Fruit fly (Drosophila melanogaster): Measurements from ENCODE around the gene lectin-37Db.

lectin-37Db gene

dm6 chr2L:19418872-19419271 lies at the start of gene lectin-37Db:
Gene lectin-37Db, plus strand, starts transcription at chr2L:19419075.
- no peak for TF ChIP-seq noc (tag; optimal IDR thresholded peaks at IDR 0.05)

- no peak for TF ChIP-seq noc (tag; optimal IDR thresholded peaks at IDR 0.05)
Observed at dm6 chr2L:19370046-19370445, 48.8 kb upstream of the lectin-37Db start, which contains the start of gene CG17349. Gene CG17349, plus strand, starts transcription at chr2L:19370445.

dm6 chr2L:19373809-19374208 lies 45.1 kb upstream of the lectin-37Db start:
- no peak for TF ChIP-seq noc (tag; optimal IDR thresholded peaks at IDR 0.05)

- no peak for TF ChIP-seq noc (tag; optimal IDR thresholded peaks at IDR 0.05)
Observed at dm6 chr2L:19376145-19376544, 42.7 kb upstream of the lectin-37Db start.

dm6 chr2L:19377129-19378083 lies 41.5 kb upstream of the lectin-37Db start:
- TF ChIP-seq noc (tag; optimal IDR thresholded peaks at IDR 0.05) = no peak

dm6 chr2L:19378620-19379019 lies 40.3 kb upstream of the lectin-37Db start:
- no peak for TF ChIP-seq noc (tag; optimal IDR thresholded peaks at IDR 0.05)

dm6 chr2L:19380630-19381029 lies 38.2 kb upstream of the lectin-37Db start, which contains the start of gene CG17350:
Gene CG17350, plus strand, starts transcription at chr2L:19380930.
- TF ChIP-seq noc (tag; optimal IDR thresholded peaks at IDR 0.05) = no peak

- TF ChIP-seq noc (tag; optimal IDR thresholded peaks at IDR 0.05) = no peak
Observed at dm6 chr2L:19382353-19382752, 36.5 kb upstream of the lectin-37Db start.

- TF ChIP-seq noc (tag; optimal IDR thresholded peaks at IDR 0.05) = no peak
Observed at dm6 chr2L:19386106-19386715, 32.7 kb upstream of the lectin-37Db start, which contains the start of gene fon. Gene fon, minus strand, starts transcription at chr2L:19386205.

- no peak for TF ChIP-seq noc (tag; optimal IDR thresholded peaks at IDR 0.05)
Observed at dm6 chr2L:19388966-19389365, 29.9 kb upstream of the lectin-37Db start.

dm6 chr2L:19389749-19390148 lies 29.1 kb upstream of the lectin-37Db start, which contains the start of gene CG17549:
Gene CG17549, minus strand, starts transcription at chr2L:19390075.
- TF ChIP-seq noc (tag; optimal IDR thresholded peaks at IDR 0.05) = no peak

- no peak for TF ChIP-seq noc (tag; optimal IDR thresholded peaks at IDR 0.05)
Observed at dm6 chr2L:19393703-19394210, 25.1 kb upstream of the lectin-37Db start, which contains the start of gene CG31798. Gene CG31798, plus strand, starts transcription at chr2L:19394160.

dm6 chr2L:19397617-19398316 lies 21.1 kb upstream of the lectin-37Db start:
- TF ChIP-seq noc (tag; optimal IDR thresholded peaks at IDR 0.05) = peak; percentile 16

- TF ChIP-seq noc (tag; optimal IDR thresholded peaks at IDR 0.05) = peak; percentile 76
Observed at dm6 chr2L:19398317-19399234, 20.3 kb upstream of the lectin-37Db start, which contains the start of gene CG17544. Gene CG17544, minus strand, starts transcription at chr2L:19398493.

- TF ChIP-seq noc (tag; optimal IDR thresholded peaks at IDR 0.05) = no peak
Observed at dm6 chr2L:19401914-19402313, 17.0 kb upstream of the lectin-37Db start.
